Fruit fly (Drosophila melanogaster) Kc167 (cell line): ENCODE measurements around the gene CG6276.

Experiments used
- Myc ChIP-seq: fragments of >200 bp; optimal IDR thresholded peaks from 2 replicates; lab custom pipeline; 2017; ENCODE audit warnings: missing external identifiers
- Sin3A ChIP-seq: fragments of >200 bp; optimal IDR thresholded peaks from 2 replicates; lab custom pipeline; 2018; ENCODE audit warnings: missing external identifiers
- h ChIP-seq: fragments of >200 bp; optimal IDR thresholded peaks from 3 replicates; lab custom pipeline; 2018; ENCODE audit warnings: missing external identifiers
- insv ChIP-seq: fragments of >200 bp; optimal IDR thresholded peaks from 3 replicates; lab custom pipeline; 2018; ENCODE audit warnings: missing external identifiers
- psq ChIP-seq: fragments of >200 bp; optimal IDR thresholded peaks from 2 replicates; lab custom pipeline; 2017; ENCODE audit warnings: missing external identifiers
- ttk ChIP-seq: sonication (Bioruptor generic); optimal IDR thresholded peaks from 2 replicates; lab custom pipeline; 2017; ENCODE audit warnings: missing external identifiers

CG6276 gene

dm6 chr3R:15275158-15275623, 44.7 kb downstream of the CG6276 start, which contains the start of the genes Cp190 and CG4338:
Cp190 (minus strand) TSS chr3R:15275241.
CG4338 (plus strand) TSS chr3R:15275522.
- TF ChIP-seq h (lab: Kevin White, UChicago): no peak
- no peak for TF ChIP-seq ttk (lab: Kevin White, UChicago)
- no peak for TF ChIP-seq Myc (lab: Kevin White, UChicago)
- TF ChIP-seq Sin3A (lab: Kevin White, UChicago): no peak
- TF ChIP-seq insv: no peak
- no peak for TF ChIP-seq psq (lab: Kevin White, UChicago)

dm6 chr3R:15268856-15269255, 51.0 kb downstream of the CG6276 start:
- TF ChIP-seq insv: no peak
- no peak for TF ChIP-seq h (lab: Kevin White, UChicago)
- TF ChIP-seq psq (lab: Kevin White, UChicago): no peak
- no peak for TF ChIP-seq Sin3A (lab: Kevin White, UChicago)
- no peak for TF ChIP-seq ttk (lab: Kevin White, UChicago)
- no peak for TF ChIP-seq Myc (lab: Kevin White, UChicago)

- TF ChIP-seq psq (lab: Kevin White, UChicago) (no peak), Myc (lab: Kevin White, UChicago) (no peak), Sin3A (lab: Kevin White, UChicago) (no peak), h (lab: Kevin White, UChicago) (no peak), insv (no peak), ttk (lab: Kevin White, UChicago) (no peak)
These were observed 51.4 kb downstream of the CG6276 start, which contains the start of the genes CG14864 and Zip88E for dm6 chr3R:15268426-15268825. CG14864 (minus strand) TSS chr3R:15268538. Zip88E (plus strand) TSS chr3R:15268662.
